Comparison of ENCODE assay signal across 2 fruit fly cellular contexts in the genomic region with DNA sequence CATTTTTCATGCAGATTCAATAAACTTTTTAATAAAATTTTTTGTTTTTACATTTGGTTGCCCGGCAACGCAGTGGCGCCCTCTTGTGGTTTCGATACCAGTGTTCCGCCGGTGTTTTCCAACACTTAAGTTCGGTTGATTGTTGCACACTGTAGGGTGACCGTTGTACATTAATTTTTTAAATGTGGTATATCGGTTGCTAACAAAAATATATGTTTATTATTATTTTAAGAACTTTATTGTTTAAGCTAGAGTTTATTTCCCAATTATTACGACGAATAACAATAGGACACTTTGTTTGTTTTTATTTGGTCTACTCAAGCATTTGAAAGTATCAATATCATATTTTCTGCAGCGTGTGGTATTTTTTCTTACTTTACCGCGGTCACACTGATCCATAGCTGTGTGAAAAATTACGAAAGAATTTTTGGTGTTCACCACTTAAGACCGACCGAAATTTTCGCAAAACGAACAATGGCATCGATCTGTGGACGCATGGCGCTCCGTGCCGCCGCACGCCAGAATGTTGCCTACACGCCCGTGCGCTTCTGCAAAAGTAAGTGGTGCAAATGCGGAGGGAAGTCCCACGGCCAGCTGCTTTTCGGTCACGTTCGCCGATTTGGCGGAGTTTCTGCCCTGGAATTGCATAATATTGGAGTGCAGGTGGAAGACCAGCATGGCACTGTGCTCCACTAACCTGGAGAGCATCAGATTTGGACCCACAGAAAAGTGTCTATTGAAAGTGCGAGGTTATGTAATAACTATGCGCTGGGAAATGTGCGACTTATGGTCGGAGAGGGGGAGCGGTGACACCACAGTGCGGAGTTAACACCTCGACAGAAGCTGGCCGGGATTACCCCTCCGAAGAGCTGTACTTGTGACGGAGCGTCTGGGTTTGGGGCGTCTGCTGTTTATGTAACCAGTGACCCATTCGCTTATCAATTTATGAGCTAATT.
A peak's percentile ranks its signal among the peaks of the same experiment; 100 is the strongest.
TF ChIP-seq lines count a peak whose summit lies in the region.

TSS of gene IFT52 (minus strand) at position 74 of the 956 bp plus-strand sequence.
TSS of gene COX5B (plus strand) at position 372 of the 956 bp plus-strand sequence.

TF ChIP-seq in whole organism, embryonic, 481 proteins besides CTCF, POLR2A, EP300 and RAD21 (continued from another document and continues in another):
- peak in 1 of 2 experiments; percentile 28 for TF ChIP-seq crp (GFP tag; optimal IDR thresholded peaks at IDR 0.05; lab: Kevin White, UChicago)
- TF ChIP-seq CrebB (tag; optimal IDR thresholded peaks at IDR 0.05; lab: Kevin White, UChicago), result no peak
- 0 out of 3 replicates have a peak, but pooled peaks have one; percentile 10 for TF ChIP-seq vnd (GFP tag; IDR thresholded peaks at IDR 0.05; lab: Robert Waterston, UW; ENCODE audit: partially characterized antibody)
- TF ChIP-seq Max (GFP tag; optimal IDR thresholded peaks at IDR 0.05; lab: Kevin White, UChicago), result peak; percentile 78
- no peak for TF ChIP-seq CG31365 (tag; optimal IDR thresholded peaks at IDR 0.05; lab: Kevin White, UChicago)
- TF ChIP-seq nerfin-2 (GFP tag; IDR thresholded peaks at IDR 0.05; lab: Robert Waterston, UW; ENCODE audit: partially characterized antibody), result no peak
- TF ChIP-seq CG31224 (GFP tag; IDR thresholded peaks at IDR 0.05; lab: Robert Waterston, UW), result no peak
- peak; percentile 82 for TF ChIP-seq ind (GFP tag; optimal IDR thresholded peaks at IDR 0.05; lab: Kevin White, UChicago)
- TF ChIP-seq CG16863 (GFP tag; optimal IDR thresholded peaks at IDR 0.05; lab: Kevin White, UChicago), result peak; percentile 26
- no peak for TF ChIP-seq run (tag; optimal IDR thresholded peaks at IDR 0.05; lab: Kevin White, UChicago)
- TF ChIP-seq dysf (GFP tag; IDR thresholded peaks at IDR 0.05; lab: Robert Waterston, UW), result peak; percentile 64
- peak; percentile 40 for TF ChIP-seq CG1603 (tag; optimal IDR thresholded peaks at IDR 0.05; lab: Kevin White, UChicago)
- 0 out of 3 replicates have a peak, but pooled peaks have one; percentile 32 for TF ChIP-seq otp (GFP tag; IDR thresholded peaks at IDR 0.05; lab: Robert Waterston, UW)
- peak; percentile 87 for TF ChIP-seq Xbp1 (GFP tag; optimal IDR thresholded peaks at IDR 0.05; lab: Kevin White, UChicago)
- peak; percentile 81 for TF ChIP-seq NFAT (GFP tag; IDR thresholded peaks at IDR 0.05; lab: Robert Waterston, UW)
- TF ChIP-seq twi (tag; optimal IDR thresholded peaks at IDR 0.05; lab: Kevin White, UChicago), result peak; percentile 20
- TF ChIP-seq hb (GFP tag; IDR thresholded peaks at IDR 0.05; lab: Robert Waterston, UW; ENCODE audit: partially characterized antibody), result no peak
- peak; percentile 63 for TF ChIP-seq CG1233 (GFP tag; optimal IDR thresholded peaks at IDR 0.05; lab: Kevin White, UChicago)
- peak; percentile 82 for TF ChIP-seq trem (tag; optimal IDR thresholded peaks at IDR 0.05; lab: Kevin White, UChicago)
- peak; percentile 97 for TF ChIP-seq Med (GFP tag; lab: Kevin White, UChicago)
- peak; percentile 1 for TF ChIP-seq CG15011 (GFP tag; optimal IDR thresholded peaks at IDR 0.05; lab: Kevin White, UChicago)
- TF ChIP-seq CG14965 (GFP tag; optimal IDR thresholded peaks at IDR 0.05; lab: Kevin White, UChicago; ENCODE audit: borderline replicate concordance), result no peak
- peak; percentile 88 for TF ChIP-seq sob (GFP tag; IDR thresholded peaks at IDR 0.05; lab: Robert Waterston, UW)
- TF ChIP-seq CG18262 (tag; optimal IDR thresholded peaks at IDR 0.05; lab: Kevin White, UChicago), result peak; percentile 51
- TF ChIP-seq insv (GFP tag; optimal IDR thresholded peaks at IDR 0.05; lab: Kevin White, UChicago), result peak in 1 of 2 experiments; percentile 40
- TF ChIP-seq CG3407 (GFP tag; optimal IDR thresholded peaks at IDR 0.05; lab: Kevin White, UChicago), result no peak
- peak; percentile 47; the same call in 1 of the 2 replicates for TF ChIP-seq unc-4 (GFP tag; IDR thresholded peaks at IDR 0.05; lab: Robert Waterston, UW; ENCODE audit: partially characterized antibody)
- no peak for TF ChIP-seq aop (GFP tag; IDR thresholded peaks at IDR 0.05; lab: Robert Waterston, UW)
- TF ChIP-seq gce (GFP tag; IDR thresholded peaks at IDR 0.05; lab: Robert Waterston, UW), result 0 out of 3 replicates have a peak, but pooled peaks have one; percentile 28
- TF ChIP-seq Adf1 (GFP tag; IDR thresholded peaks at IDR 0.05; lab: Robert Waterston, UW), result no peak
- TF ChIP-seq CG30020 (tag; optimal IDR thresholded peaks at IDR 0.05; lab: Kevin White, UChicago), result peak; percentile 46
- no peak for TF ChIP-seq CG7786 (GFP tag; optimal IDR thresholded peaks at IDR 0.05; lab: Kevin White, UChicago)
- no peak for TF ChIP-seq tll (GFP tag; optimal IDR thresholded peaks at IDR 0.05; lab: Kevin White, UChicago)
- TF ChIP-seq nau (GFP tag; optimal IDR thresholded peaks at IDR 0.05; lab: Kevin White, UChicago), result peak; percentile 30
- peak; percentile 62 for TF ChIP-seq BEAF-32 (GFP tag; optimal IDR thresholded peaks at IDR 0.05; lab: Kevin White, UChicago)
- TF ChIP-seq croc (GFP tag; conservative IDR thresholded peaks at IDR 0.05; lab: Robert Waterston, UW), result peak; percentile 36; the same call in 2 of the 3 replicates
- TF ChIP-seq HmgD (GFP tag; optimal IDR thresholded peaks at IDR 0.05; lab: Kevin White, UChicago), result no peak
- peak; percentile 82 for TF ChIP-seq Hsf (GFP tag; optimal IDR thresholded peaks at IDR 0.05; lab: Kevin White, UChicago)
- TF ChIP-seq B-H1 (GFP tag; IDR thresholded peaks at IDR 0.05; lab: Robert Waterston, UW), result no peak
- 0 out of 2 replicates have a peak, but pooled peaks have one; percentile 14 for TF ChIP-seq Atf6 (GFP tag; IDR thresholded peaks at IDR 0.05; lab: Robert Waterston, UW)
- peak; percentile 21; the same call in 1 of the 2 replicates for TF ChIP-seq CG8765 (GFP tag; IDR thresholded peaks at IDR 0.05; lab: Robert Waterston, UW)
- TF ChIP-seq CG10274 (GFP tag; optimal IDR thresholded peaks at IDR 0.05; lab: Kevin White, UChicago), result no peak
- TF ChIP-seq CG10267 (tag; optimal IDR thresholded peaks at IDR 0.05; lab: Kevin White, UChicago), result peak; percentile 98
- TF ChIP-seq Hmx (GFP tag; optimal IDR thresholded peaks at IDR 0.05; lab: Kevin White, UChicago), result no peak
- peak; percentile 33 for TF ChIP-seq fd96Cb (tag; optimal IDR thresholded peaks at IDR 0.05; lab: Kevin White, UChicago)
- TF ChIP-seq CG6175 (GFP tag; IDR thresholded peaks at IDR 0.05; lab: Robert Waterston, UW), result peak; percentile 42; the same call in 1 of the 3 replicates
- TF ChIP-seq mam (GFP tag; optimal IDR thresholded peaks at IDR 0.05; lab: Kevin White, UChicago), result peak; percentile 87
- TF ChIP-seq Stat92E (GFP tag; optimal IDR thresholded peaks at IDR 0.05; lab: Kevin White, UChicago), result peak in 1 of 3 experiments; percentile 31
- TF ChIP-seq CG10366 (GFP tag; IDR thresholded peaks at IDR 0.05; lab: Robert Waterston, UW), result peak; percentile 62
- TF ChIP-seq CG2199 (GFP tag; IDR thresholded peaks at IDR 0.05; lab: Robert Waterston, UW), result 0 out of 3 replicates have a peak, but pooled peaks have one; percentile 15
- TF ChIP-seq Antp (GFP tag; optimal IDR thresholded peaks at IDR 0.05; lab: Kevin White, UChicago), result peak; percentile 66
- peak; percentile 18 to 60 for TF ChIP-seq Hr51 (GFP tag; optimal IDR thresholded peaks at IDR 0.05; lab: Kevin White, UChicago)
- TF ChIP-seq CG8478 (optimal IDR thresholded peaks at IDR 0.05; lab: Kevin White, UChicago), result no peak
- TF ChIP-seq bab2 (GFP tag; optimal IDR thresholded peaks at IDR 0.05; lab: Kevin White, UChicago), result peak; percentile 67
- peak; percentile 66 for TF ChIP-seq CG31388 (GFP tag; optimal IDR thresholded peaks at IDR 0.05; lab: Kevin White, UChicago)
- peak; percentile 52 for TF ChIP-seq p53 (GFP tag; optimal IDR thresholded peaks at IDR 0.05; lab: Kevin White, UChicago)

TF ChIP-seq in whole organism, prepupa, 60 proteins besides CTCF, POLR2A, EP300 and RAD21 (continued from another document):
- TF ChIP-seq CG3032 (tag; optimal IDR thresholded peaks at IDR 0.05; lab: Kevin White, UChicago) (peak; percentile 29), cyc (GFP tag; optimal IDR thresholded peaks at IDR 0.05; lab: Kevin White, UChicago) (peak; percentile 78), CG11294 (GFP tag; IDR thresholded peaks at IDR 0.05; lab: Robert Waterston, UW) (no peak), CG11902 (GFP tag; optimal IDR thresholded peaks at IDR 0.05; lab: Kevin White, UChicago) (peak; percentile 58), svp (GFP tag; lab: Kevin White, UChicago) (no peak), CG6854 (GFP tag; optimal IDR thresholded peaks at IDR 0.05; lab: Kevin White, UChicago) (no peak), fkh (GFP tag; optimal IDR thresholded peaks at IDR 0.05; lab: Kevin White, UChicago) (peak; percentile 15), Lpt (GFP tag; optimal IDR thresholded peaks at IDR 0.05; lab: Kevin White, UChicago) (no peak), Sox14 (GFP tag; optimal IDR thresholded peaks at IDR 0.05; lab: Kevin White, UChicago) (peak; percentile 3), fd59A (GFP tag; optimal IDR thresholded peaks at IDR 0.05; lab: Kevin White, UChicago) (no peak), CG10631 (GFP tag; optimal IDR thresholded peaks at IDR 0.05; lab: Kevin White, UChicago) (no peak), vri (GFP tag; optimal IDR thresholded peaks at IDR 0.05; lab: Kevin White, UChicago) (peak; percentile 53)
